Worm (Caenorhabditis elegans): ENCODE data around the gene cyk-1.

DNA sequence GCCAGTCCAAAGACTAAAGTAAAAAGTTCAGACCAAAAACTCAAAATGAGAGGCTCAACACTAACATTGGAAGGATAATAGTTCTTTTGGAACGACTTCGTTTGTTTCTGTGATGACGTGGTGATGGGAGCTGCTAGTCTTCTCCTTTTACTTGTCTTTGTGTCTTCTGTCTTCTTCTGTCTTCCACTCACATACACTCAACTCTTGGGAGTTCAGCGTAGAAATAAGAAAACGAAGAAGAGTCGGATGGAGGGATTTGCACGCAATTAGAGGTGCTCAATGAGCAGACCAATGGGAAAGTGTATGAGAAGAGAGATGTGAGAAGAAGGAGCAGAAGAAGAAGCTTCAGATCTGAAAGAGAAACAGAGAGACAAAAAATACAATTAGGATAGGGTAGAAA, 16.9 kb downstream of the cyk-1 start:
- TF ChIP-seq pha-4 (tag; optimal IDR thresholded peaks at IDR 0.05) (no peak), sea-2 (GFP tag; IDR thresholded peaks at IDR 0.05) (no peak), gei-17 (GFP tag; optimal IDR thresholded peaks at IDR 0.05) (no peak), C17E4.6 (GFP tag; IDR thresholded peaks at IDR 0.05) (no peak), sdz-38 (tag; optimal IDR thresholded peaks at IDR 0.05) (no peak), K12H6.12 (tag; optimal IDR thresholded peaks at IDR 0.05) (no peak), F57A8.1 (GFP tag; optimal IDR thresholded peaks at IDR 0.05) (no peak), F49E8.2 (tag; optimal IDR thresholded peaks at IDR 0.05; ENCODE audit: insufficient read depth) (no peak), nhr-90 (tag; optimal IDR thresholded peaks at IDR 0.05) (no peak), zfh-2 (GFP tag; conservative IDR thresholded peaks at IDR 0.05) (no peak), atf-7 (tag; optimal IDR thresholded peaks at IDR 0.05) (no peak), unc-130 (GFP tag; optimal IDR thresholded peaks at IDR 0.05) (no peak)

Data from whole organism, young adult.